Fruit fly (Drosophila melanogaster): ENCODE measurements around the gene mus304.

Gene mus304

DNA sequence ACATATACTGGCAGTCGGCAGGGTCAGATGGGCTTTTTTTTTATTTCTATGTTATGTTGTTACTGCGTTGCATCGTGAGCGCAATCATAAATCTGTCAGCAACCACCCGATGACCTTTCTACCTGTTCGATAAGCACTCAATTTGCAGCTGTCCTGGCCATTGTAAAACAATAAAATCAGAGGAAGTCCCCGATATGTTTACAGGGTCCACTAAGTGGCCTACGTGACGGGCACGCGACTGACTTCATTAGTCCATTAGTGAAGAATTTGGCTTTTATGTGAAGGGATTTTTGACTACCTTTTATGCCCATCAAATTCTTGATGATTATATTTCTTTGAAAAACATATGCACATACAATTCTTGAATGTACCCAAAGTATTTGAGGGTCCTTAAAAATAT is 28.7 kb downstream of the mus304 start:
- peak; percentile 40 for TF ChIP-seq ac (GFP tag; optimal IDR thresholded peaks at IDR 0.05)
- TF ChIP-seq CG31441 (GFP tag; IDR thresholded peaks at IDR 0.05): no peak
- TF ChIP-seq CG6272 (GFP tag; IDR thresholded peaks at IDR 0.05): no peak
- no peak for TF ChIP-seq CG43689 (GFP tag; IDR thresholded peaks at IDR 0.05)
- peak in 1 of 2 experiments; percentile 77 for TF ChIP-seq tll (GFP tag; optimal IDR thresholded peaks at IDR 0.05)
- TF ChIP-seq ash1 (GFP tag; optimal IDR thresholded peaks at IDR 0.05): no peak
- TF ChIP-seq CG33557 (GFP tag; optimal IDR thresholded peaks at IDR 0.05): no peak
- no peak for TF ChIP-seq Camta (GFP tag; optimal IDR thresholded peaks at IDR 0.05)
- no peak for TF ChIP-seq Adf1 (GFP tag; IDR thresholded peaks at IDR 0.05)
- no peak for TF ChIP-seq Sry-δ (GFP tag; optimal IDR thresholded peaks at IDR 0.05)
- TF ChIP-seq eve (GFP tag; optimal IDR thresholded peaks at IDR 0.05): no peak
- TF ChIP-seq yki (optimal IDR thresholded peaks at IDR 0.05): no peak
- TF ChIP-seq hbn (GFP tag; IDR thresholded peaks at IDR 0.05; ENCODE audit: partially characterized antibody): no peak
- TF ChIP-seq sim (GFP tag; IDR thresholded peaks at IDR 0.05): no peak
- no peak for TF ChIP-seq Dek (tag; optimal IDR thresholded peaks at IDR 0.05)
- no peak for TF ChIP-seq CG8388 (GFP tag; optimal IDR thresholded peaks at IDR 0.05)
- peak; percentile 84 for TF ChIP-seq zen (tag; optimal IDR thresholded peaks at IDR 0.05)
- peak; percentile 96 for TF ChIP-seq cad (GFP tag; optimal IDR thresholded peaks at IDR 0.05)
- TF ChIP-seq CG31388 (GFP tag; optimal IDR thresholded peaks at IDR 0.05): no peak
- TF ChIP-seq Opbp (GFP tag; IDR thresholded peaks at IDR 0.05; ENCODE audit: partially characterized antibody): no peak
- TF ChIP-seq Atf3 (GFP tag; optimal IDR thresholded peaks at IDR 0.05): no peak
- peak; percentile 40 for TF ChIP-seq CG15479 (GFP tag; optimal IDR thresholded peaks at IDR 0.05)
- TF ChIP-seq Aef1 (GFP tag; IDR thresholded peaks at IDR 0.05): no peak

- TF ChIP-seq CG13287 (GFP tag; IDR thresholded peaks at IDR 0.05; ENCODE audit: partially characterized antibody) (peak; percentile 61), bsh (GFP tag; optimal IDR thresholded peaks at IDR 0.05) (no peak), CG9437 (GFP tag; optimal IDR thresholded peaks at IDR 0.05) (no peak), amos (GFP tag; IDR thresholded peaks at IDR 0.05; ENCODE audit: partially characterized antibody) (peak; percentile 34; the same call in 1 of the 2 replicates), Ptx1 (GFP tag; IDR thresholded peaks at IDR 0.05) (no peak), salm (tag; optimal IDR thresholded peaks at IDR 0.05) (no peak), CG2129 (GFP tag; IDR thresholded peaks at IDR 0.05; ENCODE audit: partially characterized antibody) (peak; percentile 15; the same call in 1 of the 2 replicates), toy (GFP tag; IDR thresholded peaks at IDR 0.05) (no peak), CG18764 (GFP tag; optimal IDR thresholded peaks at IDR 0.05) (no peak), sd (tag; optimal IDR thresholded peaks at IDR 0.05) (no peak), nom (GFP tag; optimal IDR thresholded peaks at IDR 0.05) (peak; percentile 22), Spps (tag; optimal IDR thresholded peaks at IDR 0.05) (no peak), da (GFP tag; optimal IDR thresholded peaks at IDR 0.05) (no peak), hb (GFP tag; IDR thresholded peaks at IDR 0.05; ENCODE audit: partially characterized antibody) (no peak), oc (tag; optimal IDR thresholded peaks at IDR 0.05) (peak; percentile 36), H2.0 (GFP tag; IDR thresholded peaks at IDR 0.05) (no peak), CG30431 (GFP tag; optimal IDR thresholded peaks at IDR 0.05) (no peak), yki (optimal IDR thresholded peaks at IDR 0.05) (peak; percentile 88), CG1792 (GFP tag; optimal IDR thresholded peaks at IDR 0.05) (no peak), CG6175 (GFP tag; IDR thresholded peaks at IDR 0.05) (no peak), exex (tag; optimal IDR thresholded peaks at IDR 0.05) (no peak), CG6254 (GFP tag; optimal IDR thresholded peaks at IDR 0.05) (no peak), CG31388 (GFP tag; optimal IDR thresholded peaks at IDR 0.05) (no peak), Poxn (GFP tag; IDR thresholded peaks at IDR 0.05) (no peak), HLHmδ (GFP tag; optimal IDR thresholded peaks at IDR 0.05) (no peak), zen2 (GFP tag; IDR thresholded peaks at IDR 0.05; ENCODE audit: partially characterized antibody) (peak; percentile 71; the same call in 2 of the 3 replicates), bigmax (GFP tag; optimal IDR thresholded peaks at IDR 0.05) (no peak), Camta (GFP tag; optimal IDR thresholded peaks at IDR 0.05) (no peak), scrt (GFP tag; optimal IDR thresholded peaks at IDR 0.05) (no peak), hkb (optimal IDR thresholded peaks at IDR 0.05) (no peak), hkb (GFP tag; IDR thresholded peaks at IDR 0.05) (peak; percentile 39; the same call in 1 of the 2 replicates)
Measured at dm6 chr3L:18139184-18139629, 29.6 kb downstream of the mus304 start, which contains the start of gene geko. geko (plus strand) TSS chr3L:18139402.
